Worm (Caenorhabditis elegans) whole organism, L1 larva: ENCODE measurements around the gene cyn-2.

Experiments used
- C34B4.2 ChIP-seq: sonication (generic microtip); optimal IDR thresholded peaks from 2 replicates; lab custom pipeline; 2017; ENCODE audit warnings: mild to moderate bottlenecking, missing genetic modification characterization, missing compliant biosample characterization
- F16B12.6 ChIP-seq: fragments of 150-350 bp; optimal IDR thresholded peaks from 2 replicates; lab custom pipeline; 2014; ENCODE audit warnings: missing biosample characterization, missing genetic modification characterization
- aha-1 ChIP-seq: fragments of 150-350 bp; optimal IDR thresholded peaks from 2 replicates; lab custom pipeline; 2014; ENCODE audit warnings: missing biosample characterization, missing genetic modification characterization
- aly-2 ChIP-seq: fragments of 150-350 bp; optimal IDR thresholded peaks from 2 replicates; lab custom pipeline; 2014; ENCODE audit warnings: missing biosample characterization, missing genetic modification characterization
- ceh-82 ChIP-seq, 3 experiments: fragments of 150-350 bp in 1 of 3; sonication (generic microtip) in 2 of 3; optimal IDR thresholded peaks; 2 replicates each; lab custom pipeline; 2014 to 2017; ENCODE audit warnings: missing biosample characterization in 3 of 3, missing genetic modification characterization in 3 of 3
- dpl-1 ChIP-seq, 3 experiments: fragments of 150-350 bp in 2 of 3; sonication (generic microtip) in 1 of 3; optimal IDR thresholded peaks; 2 replicates each; lab custom pipeline; 2014 to 2017; ENCODE audit warnings: missing biosample characterization in 3 of 3, missing genetic modification characterization in 3 of 3, missing genetic modification reagents in 3 of 3
- dsc-1 ChIP-seq: sonication (generic microtip); optimal IDR thresholded peaks from 2 replicates; lab custom pipeline; 2016; ENCODE audit warnings: mild to moderate bottlenecking, missing genetic modification characterization, missing compliant biosample characterization
- efl-1 ChIP-seq, 4 experiments: fragments of 150-350 bp; optimal IDR thresholded peaks in 3 of 4; peaks in 1 of 4; 1 replicate in 1 of 4; 2 replicates in 3 of 4; lab custom pipeline; 2014; ENCODE audit warnings: missing biosample characterization in 2 of 4, missing genetic modification characterization in 2 of 4, missing genetic modification reagents in 2 of 4
- elt-2 ChIP-seq: sonication (generic microtip); optimal IDR thresholded peaks from 2 replicates; lab custom pipeline; 2016; ENCODE audit warnings: missing genetic modification characterization, mild to moderate bottlenecking, inconsistent platforms, missing compliant biosample characterization, missing genetic modification reagents
- elt-3 ChIP-seq, 6 experiments: fragments of 150-350 bp in 1 of 6; sonication (generic microtip); optimal IDR thresholded peaks; 2 replicates each; lab custom pipeline; 2017 to 2018; ENCODE audit warnings: missing biosample characterization in 6 of 6, missing genetic modification characterization in 6 of 6, inconsistent platforms in 1 of 6
- fkh-10 ChIP-seq: sonication (generic microtip); optimal IDR thresholded peaks from 2 replicates; lab custom pipeline; 2017; ENCODE audit warnings: missing biosample characterization, missing genetic modification reagents, missing genetic modification characterization
- hpl-2 ChIP-seq: fragments of 150-350 bp; optimal IDR thresholded peaks from 2 replicates; lab custom pipeline; 2014; ENCODE audit warnings: missing biosample characterization, missing genetic modification reagents, missing genetic modification characterization
- lin-13 ChIP-seq: fragments of 150-350 bp; optimal IDR thresholded peaks from 2 replicates; lab custom pipeline; 2014; ENCODE audit warnings: missing biosample characterization, missing genetic modification reagents, missing genetic modification characterization
- lin-14 ChIP-seq: fragments of 200-800 bp; sonication (Bioruptor generic); optimal IDR thresholded peaks from 2 replicates; lab custom pipeline; 2018; ENCODE audit warnings: mild to moderate bottlenecking, missing genetic modification characterization, moderate library complexity, missing compliant biosample characterization
- lin-35 ChIP-seq, 2 experiments: fragments of 150-350 bp; optimal IDR thresholded peaks; 2 replicates each; lab custom pipeline; 2014; ENCODE audit warnings: missing biosample characterization in 2 of 2, missing genetic modification characterization in 2 of 2, missing genetic modification reagents in 2 of 2
- lir-3 ChIP-seq: sonication (generic microtip); optimal IDR thresholded peaks from 2 replicates; lab custom pipeline; 2016; ENCODE audit warnings: mild to moderate bottlenecking, missing genetic modification characterization, moderate library complexity, missing compliant biosample characterization; ENCODE audit not compliant: poor library complexity
- mdl-1 ChIP-seq, 2 experiments: fragments of 150-350 bp; optimal IDR thresholded peaks; 2 replicates each; lab custom pipeline; 2014 to 2017; ENCODE audit warnings: missing biosample characterization in 2 of 2, missing genetic modification characterization in 2 of 2, inconsistent platforms in 1 of 2
- mep-1 ChIP-seq: fragments of 150-350 bp; optimal IDR thresholded peaks from 2 replicates; lab custom pipeline; 2014; ENCODE audit warnings: missing biosample characterization, missing genetic modification characterization
- nhr-20 ChIP-seq: sonication (generic microtip); optimal IDR thresholded peaks from 2 replicates; lab custom pipeline; 2016; ENCODE audit warnings: mild to moderate bottlenecking, missing genetic modification characterization, missing compliant biosample characterization
- nhr-237 ChIP-seq: fragments of 150-350 bp; optimal IDR thresholded peaks from 2 replicates; lab custom pipeline; 2014; ENCODE audit warnings: missing biosample characterization, missing genetic modification characterization
- nhr-71 ChIP-seq: sonication (generic microtip); optimal IDR thresholded peaks from 2 replicates; lab custom pipeline; 2016; ENCODE audit warnings: mild to moderate bottlenecking, missing genetic modification characterization, moderate library complexity, missing compliant biosample characterization
- nhr-76 ChIP-seq: sonication (generic microtip); optimal IDR thresholded peaks from 2 replicates; lab custom pipeline; 2017; ENCODE audit warnings: missing biosample characterization, missing genetic modification characterization
- nhr-84 ChIP-seq: sonication (generic microtip); optimal IDR thresholded peaks from 2 replicates; lab custom pipeline; 2017; ENCODE audit warnings: missing biosample characterization, missing genetic modification characterization
- nhr-85 ChIP-seq: sonication (generic microtip); peaks from one replicate; lab custom pipeline; 2016; ENCODE audit warnings: missing genetic modification characterization, inconsistent platforms, missing compliant biosample characterization
- pax-3 ChIP-seq: fragments of 200-800 bp; sonication (Bioruptor generic); optimal IDR thresholded peaks from 2 replicates; lab custom pipeline; 2018; ENCODE audit warnings: mild to moderate bottlenecking, missing genetic modification characterization, moderate library complexity, missing compliant biosample characterization
- pqm-1 ChIP-seq: sonication (generic microtip); optimal IDR thresholded peaks from 3 replicates; lab custom pipeline; 2017; ENCODE audit warnings: missing biosample characterization, missing genetic modification characterization
- skn-1 ChIP-seq: fragments of 150-350 bp; optimal IDR thresholded peaks from 2 replicates; lab custom pipeline; 2014; ENCODE audit warnings: missing biosample characterization, missing genetic modification characterization
- snu-23 ChIP-seq: sonication (generic microtip); optimal IDR thresholded peaks from 2 replicates; lab custom pipeline; 2016; ENCODE audit warnings: missing genetic modification characterization, missing compliant biosample characterization
- sox-4 ChIP-seq: sonication (generic microtip); optimal IDR thresholded peaks from 2 replicates; lab custom pipeline; 2016; ENCODE audit warnings: missing genetic modification characterization, missing compliant biosample characterization
- sup-37 ChIP-seq: fragments of 200-800 bp; sonication (Bioruptor generic); optimal IDR thresholded peaks from 2 replicates; lab custom pipeline; 2018; ENCODE audit warnings: mild to moderate bottlenecking, missing genetic modification characterization, missing compliant biosample characterization
- swsn-7 ChIP-seq: sonication (generic microtip); optimal IDR thresholded peaks from 2 replicates; lab custom pipeline; 2016; ENCODE audit warnings: missing genetic modification characterization, missing compliant biosample characterization
- tlp-1 ChIP-seq: fragments of 150-350 bp; optimal IDR thresholded peaks from 2 replicates; lab custom pipeline; 2014; ENCODE audit warnings: missing biosample characterization, missing genetic modification characterization
- unc-30 ChIP-seq: sonication (generic microtip); optimal IDR thresholded peaks from 2 replicates; lab custom pipeline; 2017; ENCODE audit warnings: missing biosample characterization, missing genetic modification characterization

Gene cyn-2

ce11 chrIII:13672654-13673330, 19.7 kb upstream of the cyn-2 start, which contains the start of gene aqp-11:
TSS of gene aqp-11 (plus strand) at chrIII:13673280.
- TF ChIP-seq tlp-1 (tag; lab: Kevin White, UChicago), result no peak
- peak; percentile 29 for TF ChIP-seq nhr-85 (tag; lab: Kevin White, UChicago)
- no peak for TF ChIP-seq F16B12.6 (tag; lab: Kevin White, UChicago)
- peak; percentile 5 for TF ChIP-seq mep-1 (tag; lab: Kevin White, UChicago)
- peak in 1 of 2 experiments; percentile 13 for TF ChIP-seq efl-1 (optimal IDR thresholded peaks at IDR 0.05; lab: Kevin White, UChicago)
- no peak for TF ChIP-seq efl-1 (GFP tag; optimal IDR thresholded peaks at IDR 0.05 in 1 of 2; lab: Kevin White, UChicago)
- TF ChIP-seq skn-1 (tag; lab: Kevin White, UChicago), result peak; percentile 96
- TF ChIP-seq lin-14 (GFP tag; lab: Kevin White, UChicago), result peak; percentile 35
- TF ChIP-seq snu-23 (GFP tag; lab: Kevin White, UChicago), result peak; percentile 11
- peak; percentile 40 for TF ChIP-seq elt-2 (tag; lab: Kevin White, UChicago)
- no peak for TF ChIP-seq nhr-84
- peak in 1 of 2 experiments; percentile 38 for TF ChIP-seq lin-35 (GFP tag; optimal IDR thresholded peaks at IDR 0.05; lab: Kevin White, UChicago)
- no peak for TF ChIP-seq sox-4 (tag; lab: Kevin White, UChicago)
- TF ChIP-seq elt-3 (tag; optimal IDR thresholded peaks at IDR 0.05; lab: Kevin White, UChicago), result peak in 1 of 6 experiments; percentile 42
- TF ChIP-seq, all 84 proteins: peak for 9

- TF ChIP-seq nhr-85 (tag; lab: Kevin White, UChicago) (peak; percentile 12), elt-2 (tag; lab: Kevin White, UChicago) (peak; percentile 56), efl-1 (optimal IDR thresholded peaks at IDR 0.05; lab: Kevin White, UChicago) (no peak), efl-1 (GFP tag; optimal IDR thresholded peaks at IDR 0.05 in 1 of 2; lab: Kevin White, UChicago) (peak in 1 of 2 experiments; percentile 43), lir-3 (tag; lab: Kevin White, UChicago) (no peak), dsc-1 (tag; lab: Kevin White, UChicago) (no peak), nhr-76 (tag; lab: Kevin White, UChicago) (no peak)
These were observed 13.5 kb upstream of the cyn-2 start, which contains the start of gene sid-2 for ce11 chrIII:13678761-13679495. TSS of gene sid-2 (plus strand) at chrIII:13679445.

DNA sequence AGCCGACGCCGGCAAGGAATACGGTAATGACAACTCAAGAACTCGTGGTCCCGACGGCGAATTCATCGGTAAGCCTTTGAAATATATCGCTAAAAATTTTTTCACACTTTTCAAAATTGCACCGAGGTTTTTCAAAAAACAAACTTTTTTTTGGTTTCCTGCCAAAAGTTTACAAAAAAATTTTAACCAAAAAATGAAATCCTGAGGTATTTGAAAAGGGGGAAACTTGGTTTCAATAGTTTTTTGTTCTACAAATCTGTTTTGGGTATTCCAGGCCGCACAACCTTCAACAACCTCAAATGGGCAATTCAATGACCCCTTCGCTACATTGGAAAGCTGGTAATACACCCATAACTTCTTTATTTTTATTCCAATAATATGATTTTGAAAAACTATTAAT, 10.4 kb upstream of the cyn-2 start:
- TF ChIP-seq efl-1 (optimal IDR thresholded peaks at IDR 0.05; lab: Kevin White, UChicago) (no peak), efl-1 (GFP tag; optimal IDR thresholded peaks at IDR 0.05 in 1 of 2; lab: Kevin White, UChicago) (peak in 1 of 2 experiments; percentile 15), nhr-20 (tag; lab: Kevin White, UChicago) (no peak), nhr-85 (tag; lab: Kevin White, UChicago) (no peak)

DNA sequence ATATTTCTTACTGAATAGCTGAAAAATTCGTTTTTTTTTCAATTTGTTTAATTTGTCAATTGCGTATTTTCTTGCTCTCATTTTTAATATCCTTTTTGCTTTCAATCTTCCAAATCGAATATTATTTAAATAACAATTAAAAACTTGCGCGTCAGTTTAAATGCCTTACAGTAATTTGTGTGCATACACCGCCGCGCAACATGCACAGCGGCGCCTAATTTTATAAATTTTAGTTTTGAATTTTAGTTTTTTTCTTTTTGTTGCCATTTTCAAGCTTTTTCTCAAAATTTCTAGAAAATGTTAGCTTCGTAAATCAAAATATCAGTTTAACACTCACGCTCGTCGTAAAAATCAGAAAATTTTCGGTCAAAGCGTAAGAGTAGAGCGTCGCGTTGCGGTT, 9.2 kb upstream of the cyn-2 start:
- peak in 1 of 2 experiments; percentile 40 for TF ChIP-seq efl-1 (optimal IDR thresholded peaks at IDR 0.05; lab: Kevin White, UChicago)
- TF ChIP-seq efl-1 (GFP tag; optimal IDR thresholded peaks at IDR 0.05 in 1 of 2; lab: Kevin White, UChicago), result no peak
- no peak for TF ChIP-seq aly-2 (tag; lab: Kevin White, UChicago)

DNA sequence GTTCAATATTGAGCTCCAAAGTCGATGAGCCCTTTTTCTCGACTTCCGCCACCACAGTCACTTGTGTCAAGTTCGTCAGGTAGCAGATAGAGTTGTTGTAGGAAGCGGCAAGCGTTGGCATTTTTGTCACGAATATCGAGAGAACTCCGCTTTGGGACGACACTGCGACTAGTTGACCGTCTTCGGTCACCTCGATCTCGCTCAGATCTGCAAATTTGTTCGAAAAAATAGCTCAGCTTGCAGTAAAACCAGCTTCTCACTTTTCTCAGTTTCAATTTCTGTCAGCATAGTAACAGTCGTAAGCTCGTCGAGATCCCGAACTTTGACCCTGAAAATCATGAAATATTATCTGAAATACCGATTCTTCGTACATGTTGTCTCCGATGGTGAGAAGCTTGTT, 8.2 kb upstream of the cyn-2 start:
- TF ChIP-seq lin-13 (GFP tag; lab: Kevin White, UChicago), result no peak
- no peak for TF ChIP-seq unc-30 (tag; lab: Kevin White, UChicago)
- TF ChIP-seq nhr-237, result no peak
- no peak for TF ChIP-seq hpl-2
- TF ChIP-seq ceh-82 (tag; optimal IDR thresholded peaks at IDR 0.05; lab: Kevin White, UChicago), result no peak
- no peak for TF ChIP-seq nhr-71 (tag; lab: Kevin White, UChicago)
- TF ChIP-seq aha-1 (tag; lab: Kevin White, UChicago), result no peak
- no peak for TF ChIP-seq dpl-1 (GFP tag; optimal IDR thresholded peaks at IDR 0.05; lab: Kevin White, UChicago)
- no peak for TF ChIP-seq pax-3 (tag; lab: Kevin White, UChicago)
- no peak for TF ChIP-seq pqm-1 (tag; lab: Kevin White, UChicago)
- no peak for TF ChIP-seq sup-37 (GFP tag; lab: Kevin White, UChicago)
- TF ChIP-seq swsn-7 (tag; lab: Kevin White, UChicago), result no peak
- TF ChIP-seq C34B4.2 (tag; lab: Kevin White, UChicago), result no peak
- no peak for TF ChIP-seq fkh-10 (GFP tag; lab: Kevin White, UChicago)
- TF ChIP-seq mdl-1 (tag; optimal IDR thresholded peaks at IDR 0.05; lab: Kevin White, UChicago), result no peak
- TF ChIP-seq aly-2 (tag; lab: Kevin White, UChicago), result no peak
